Worm (Caenorhabditis elegans): ENCODE data around the gene M04B2.4.

M04B2.4 gene

ce11 chrIV:11549694-11550093 lies 28.9 kb upstream of the M04B2.4 start (continued):
- TF ChIP-seq ama-1 (optimal IDR thresholded peaks at IDR 0.05) (no peak), ama-1 (GFP tag; optimal IDR thresholded peaks at IDR 0.05) (peak; percentile 82 to 88), hrde-1 (tag; optimal IDR thresholded peaks at IDR 0.05; ENCODE audit: borderline replicate concordance) (peak; percentile 50), F37B4.10 (GFP tag; IDR thresholded peaks at IDR 0.05) (0 out of 2 replicates have a peak, but pooled peaks have one; percentile 60), lin-35 (GFP tag; optimal IDR thresholded peaks at IDR 0.05) (peak in 1 of 3 experiments; percentile 8), aptf-2 (GFP tag; conservative IDR thresholded peaks at IDR 0.05) (0 out of 2 replicates have a peak, but pooled peaks have one; percentile 7), efl-1 (GFP tag; optimal IDR thresholded peaks at IDR 0.05) (peak; percentile 32), F49E8.2 (tag; optimal IDR thresholded peaks at IDR 0.05; ENCODE audit: insufficient read depth) (peak; percentile 74), unc-130 (GFP tag; optimal IDR thresholded peaks at IDR 0.05) (peak; percentile 52), B0035.1 (tag; optimal IDR thresholded peaks at IDR 0.05) (no peak), hlh-12 (tag; optimal IDR thresholded peaks at IDR 0.05) (peak; percentile 31), sdz-38 (tag; optimal IDR thresholded peaks at IDR 0.05) (no peak), cebp-1 (GFP tag; IDR thresholded peaks at IDR 0.05) (no peak), cebp-1 (tag; optimal IDR thresholded peaks at IDR 0.05) (no peak), B0336.3 (GFP tag; IDR thresholded peaks at IDR 0.05) (no peak), hmg-20 (GFP tag; IDR thresholded peaks at IDR 0.05) (no peak), ekl-4 (GFP tag; IDR thresholded peaks at IDR 0.05) (peak; percentile 64; the same call in 1 of the 2 replicates), repo-1 (tag; optimal IDR thresholded peaks at IDR 0.05) (no peak), sptf-2 (GFP tag; optimal IDR thresholded peaks at IDR 0.05) (no peak), ceh-27 (GFP tag; optimal IDR thresholded peaks at IDR 0.05) (no peak), lin-54 (GFP tag; optimal IDR thresholded peaks at IDR 0.05) (peak; percentile 70), F39B2.1 (GFP tag; IDR thresholded peaks at IDR 0.05) (no peak), ceh-91 (GFP tag; IDR thresholded peaks at IDR 0.05) (no peak), gei-17 (GFP tag; optimal IDR thresholded peaks at IDR 0.05) (no peak), ztf-18 (tag; optimal IDR thresholded peaks at IDR 0.05) (peak; percentile 67), him-1 (tag; optimal IDR thresholded peaks at IDR 0.05) (peak; percentile 96), snpc-1.3 (tag; optimal IDR thresholded peaks at IDR 0.05; ENCODE audit: insufficient read depth) (peak; percentile 87), F52B5.7 (tag; optimal IDR thresholded peaks at IDR 0.05) (no peak), bed-2 (GFP tag; IDR thresholded peaks at IDR 0.05) (no peak), hlh-26 (GFP tag; conservative IDR thresholded peaks at IDR 0.05) (no peak), attf-5 (GFP tag; optimal IDR thresholded peaks at IDR 0.05) (no peak), aptf-3 (GFP tag; IDR thresholded peaks at IDR 0.05) (0 out of 2 replicates have a peak, but pooled peaks have one; percentile 59), F23B12.7 (tag; optimal IDR thresholded peaks at IDR 0.05; ENCODE audit: insufficient read depth) (peak; percentile 97), tlf-1 (GFP tag; optimal IDR thresholded peaks at IDR 0.05) (no peak), ceh-79 (tag; optimal IDR thresholded peaks at IDR 0.05) (peak; percentile 20), ccch-3 (GFP tag; optimal IDR thresholded peaks at IDR 0.05) (no peak), F57A8.1 (GFP tag; optimal IDR thresholded peaks at IDR 0.05) (no peak), ceh-100 (GFP tag; IDR thresholded peaks at IDR 0.05) (peak; percentile 44; the same call in 1 of the 2 replicates), nhr-120 (GFP tag; IDR thresholded peaks at IDR 0.05) (no peak), rcor-1 (GFP tag; IDR thresholded peaks at IDR 0.05) (no peak; the same call in none of the 2 replicates), dox-1 (GFP tag; IDR thresholded peaks at IDR 0.05) (no peak; the same call in 1 of the 2 replicates), nfya-1 (tag; optimal IDR thresholded peaks at IDR 0.05; ENCODE audit: borderline replicate concordance, insufficient read depth) (no peak), nhr-179 (tag; optimal IDR thresholded peaks at IDR 0.05) (peak; percentile 17), bed-1 (GFP tag; IDR thresholded peaks at IDR 0.05) (no peak), madf-6 (GFP tag; IDR thresholded peaks at IDR 0.05) (no peak), C17E4.6 (GFP tag; IDR thresholded peaks at IDR 0.05) (no peak), egrh-3 (GFP tag; IDR thresholded peaks at IDR 0.05) (no peak; the same call in 1 of the 2 replicates), let-526 (GFP tag; IDR thresholded peaks at IDR 0.05) (no peak), nhr-80 (tag; optimal IDR thresholded peaks at IDR 0.05) (no peak)

Measured in whole organism, young adult.